Worm (Caenorhabditis elegans) whole organism, late embryonic: ENCODE data around the gene B0034.2.

Source experiments
- T23F11.4 ChIP-seq: fragments of 200-800 bp; sonication (Bioruptor generic); optimal IDR thresholded peaks from 2 replicates; lab custom pipeline; 2018; ENCODE audit warnings: mild to moderate bottlenecking, missing genetic modification characterization, missing compliant biosample characterization
- ama-1 ChIP-seq: fragments of 150-350 bp; optimal IDR thresholded peaks from 2 replicates; lab custom pipeline; 2014
- ceh-24 ChIP-seq: sonication (generic microtip); optimal IDR thresholded peaks from 2 replicates; lab custom pipeline; 2016; ENCODE audit warnings: mild to moderate bottlenecking, missing genetic modification characterization, missing compliant biosample characterization
- ceh-31 ChIP-seq: sonication (generic microtip); optimal IDR thresholded peaks from 2 replicates; lab custom pipeline; 2016; ENCODE audit warnings: missing genetic modification characterization, missing compliant biosample characterization
- ceh-9 ChIP-seq: sonication (generic microtip); optimal IDR thresholded peaks from 2 replicates; lab custom pipeline; 2016; ENCODE audit warnings: mild to moderate bottlenecking, missing genetic modification characterization, inconsistent platforms, missing compliant biosample characterization
- elt-2 ChIP-seq: sonication (generic microtip); optimal IDR thresholded peaks from 2 replicates; lab custom pipeline; 2016; ENCODE audit warnings: missing genetic modification reagents, missing genetic modification characterization, missing compliant biosample characterization
- ets-4 ChIP-seq: sonication (generic microtip); optimal IDR thresholded peaks from 2 replicates; lab custom pipeline; 2016; ENCODE audit warnings: missing genetic modification characterization, missing compliant biosample characterization
- fkh-10 ChIP-seq: fragments of 150-350 bp; optimal IDR thresholded peaks from 2 replicates; lab custom pipeline; 2014; ENCODE audit warnings: missing biosample characterization, missing genetic modification reagents, missing genetic modification characterization
- hlh-15 ChIP-seq: sonication (generic microtip); optimal IDR thresholded peaks from 2 replicates; lab custom pipeline; 2016; ENCODE audit warnings: missing genetic modification characterization, missing compliant biosample characterization
- madf-2 ChIP-seq: sonication (generic microtip); optimal IDR thresholded peaks from 2 replicates; lab custom pipeline; 2017; ENCODE audit warnings: missing genetic modification characterization, missing compliant biosample characterization
- nhr-11 ChIP-seq: fragments of 150-350 bp; optimal IDR thresholded peaks from 2 replicates; lab custom pipeline; 2014; ENCODE audit warnings: missing biosample characterization, missing genetic modification characterization
- pha-4 ChIP-seq: fragments of 150-350 bp; optimal IDR thresholded peaks from 2 replicates; lab custom pipeline; 2018; ENCODE audit warnings: missing biosample characterization, missing genetic modification reagents, missing genetic modification characterization
- tbx-2 ChIP-seq: sonication (generic microtip); optimal IDR thresholded peaks from 2 replicates; lab custom pipeline; 2016; ENCODE audit warnings: missing genetic modification characterization, missing compliant biosample characterization
- tbx-7 ChIP-seq: sonication (generic microtip); optimal IDR thresholded peaks from 2 replicates; lab custom pipeline; 2016; ENCODE audit warnings: missing genotype, missing genetic modification characterization, missing compliant biosample characterization

DNA sequence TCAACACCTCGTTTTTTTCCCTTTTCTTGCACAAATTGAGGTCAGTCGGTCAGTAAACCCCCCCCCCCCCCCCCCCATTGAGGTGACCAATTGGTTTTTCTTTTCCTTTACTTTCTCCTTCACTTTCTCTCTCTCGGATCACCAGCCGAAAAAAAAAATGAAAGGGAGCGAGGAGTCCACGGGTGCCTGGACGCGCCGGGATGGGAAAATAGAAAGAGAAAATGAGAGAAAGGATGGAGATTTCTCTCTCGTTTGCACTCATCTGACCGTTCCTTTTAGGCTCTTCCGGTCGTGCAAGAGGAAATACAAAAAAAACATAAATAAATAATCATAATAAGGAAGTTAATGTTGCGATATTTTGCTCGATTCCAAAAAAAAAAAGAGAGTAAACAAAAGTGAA, 45.1 kb downstream of the B0034.2 start:
- no peak for TF ChIP-seq fkh-10 (GFP tag; lab: Kevin White, UChicago)
- no peak for TF ChIP-seq ceh-9
- no peak for TF ChIP-seq hlh-15 (tag; lab: Kevin White, UChicago)
- TF ChIP-seq ama-1: no peak
- TF ChIP-seq ets-4: no peak
- TF ChIP-seq pha-4 (tag; lab: Kevin White, UChicago): no peak
- TF ChIP-seq tbx-2 (tag; lab: Kevin White, UChicago): no peak
- TF ChIP-seq madf-2 (tag; lab: Kevin White, UChicago): no peak
- no peak for TF ChIP-seq elt-2 (tag; lab: Kevin White, UChicago)
- TF ChIP-seq nhr-11 (tag; lab: Kevin White, UChicago): no peak
- TF ChIP-seq ceh-31 (tag; lab: Kevin White, UChicago): no peak
- TF ChIP-seq ceh-24 (tag; lab: Kevin White, UChicago): no peak
- no peak for TF ChIP-seq tbx-7 (tag; lab: Kevin White, UChicago)
- TF ChIP-seq T23F11.4: no peak
